Worm (Caenorhabditis elegans) whole organism, midembryonic: Measurements from ENCODE around the gene C47E8.9.

ENCODE experiments used
- T22C8.4 ChIP-seq: fragments of 200-800 bp; sonication (Bioruptor generic); IDR thresholded peaks from 2 replicates; pipeline ENCODE4 v1.3.6; 2022; ENCODE audit warnings: missing genetic modification characterization, missing compliant biosample characterization
- cog-1 ChIP-seq: sonication (generic microtip); optimal IDR thresholded peaks from 2 replicates; lab custom pipeline; 2016; ENCODE audit warnings: missing genetic modification characterization, missing compliant biosample characterization
- flt-1 ChIP-seq: fragments of 200-800 bp; sonication (Bioruptor generic); IDR thresholded peaks from 2 replicates; pipeline ENCODE4 v1.3.6; 2022; ENCODE audit warnings: missing genetic modification characterization, missing compliant biosample characterization
- ref-1 ChIP-seq: fragments of 200-800 bp; sonication (Bioruptor generic); conservative IDR thresholded peaks from 2 replicates; pipeline ENCODE4 v1.3.6; 2022; ENCODE audit warnings: missing genetic modification reagents, missing genetic modification characterization, missing compliant biosample characterization
- ztf-23 ChIP-seq: fragments of 200-800 bp; sonication (Bioruptor generic); IDR thresholded peaks from 2 replicates; pipeline ENCODE4 v1.3.6; 2022; ENCODE audit warnings: missing genetic modification reagents, missing genetic modification characterization, missing compliant biosample characterization

- TF ChIP-seq flt-1 (GFP tag; lab: Robert Waterston, UW) (no peak), cog-1 (tag; lab: Kevin White, UChicago) (no peak), T22C8.4 (GFP tag; lab: Robert Waterston, UW) (no peak), ztf-23 (GFP tag; lab: Robert Waterston, UW) (no peak), ref-1 (no peak)
Observed at ce11 chrV:14688097-14688912, 25.2 kb downstream of the C47E8.9 start, which contains the start of gene C47E8.11.
